Worm (Caenorhabditis elegans): ENCODE results near the gene C05E4.7.

C05E4.7 gene

ce11 chrV:778339-778738 lies 36.4 kb downstream of the C05E4.7 start, which contains the start of gene srbc-59:
Gene srbc-59 (plus strand): TSS chrV:778639.
- TF ChIP-seq nhr-11 (tag; optimal IDR thresholded peaks at IDR 0.05): no peak
- TF ChIP-seq egl-27 (tag; optimal IDR thresholded peaks at IDR 0.05): no peak
- TF ChIP-seq ZK546.5 (tag; optimal IDR thresholded peaks at IDR 0.05): no peak
- no peak for TF ChIP-seq ceh-16 (tag; optimal IDR thresholded peaks at IDR 0.05)
- no peak for TF ChIP-seq R02D3.7 (tag; optimal IDR thresholded peaks at IDR 0.05)
- no peak for TF ChIP-seq unc-39 (tag; optimal IDR thresholded peaks at IDR 0.05)
- no peak for TF ChIP-seq ztf-11 (tag; optimal IDR thresholded peaks at IDR 0.05)
- no peak for TF ChIP-seq blmp-1 (tag; optimal IDR thresholded peaks at IDR 0.05; ENCODE audit: insufficient read depth)
- no peak for TF ChIP-seq nhr-25 (tag; optimal IDR thresholded peaks at IDR 0.05)
- no peak for TF ChIP-seq nhr-23 (tag; optimal IDR thresholded peaks at IDR 0.05)
- TF ChIP-seq mab-5 (tag; optimal IDR thresholded peaks at IDR 0.05): no peak
- TF ChIP-seq dmd-4 (tag; optimal IDR thresholded peaks at IDR 0.05): no peak
- no peak for TF ChIP-seq sem-4 (tag; optimal IDR thresholded peaks at IDR 0.05)
- TF ChIP-seq gmeb-1 (tag; optimal IDR thresholded peaks at IDR 0.05): no peak
- TF ChIP-seq Y55F3AM.14 (GFP tag; optimal IDR thresholded peaks at IDR 0.05): no peak
- no peak for TF ChIP-seq elt-3 (tag; optimal IDR thresholded peaks at IDR 0.05)
- no peak for TF ChIP-seq C34F6.9 (tag; optimal IDR thresholded peaks at IDR 0.05)
- TF ChIP-seq snpc-4 (tag; optimal IDR thresholded peaks at IDR 0.05): no peak

ce11 chrV:779999-780398 lies 38.1 kb downstream of the C05E4.7 start, which contains the start of gene srbc-60:
Gene srbc-60 (plus strand): TSS chrV:780299.
- TF ChIP-seq nhr-21 (tag; optimal IDR thresholded peaks at IDR 0.05) (no peak), C34F6.9 (tag; optimal IDR thresholded peaks at IDR 0.05) (no peak), skn-1 (tag; optimal IDR thresholded peaks at IDR 0.05) (no peak), lsy-2 (tag; optimal IDR thresholded peaks at IDR 0.05) (no peak), F13H6.1 (tag; optimal IDR thresholded peaks at IDR 0.05) (no peak), mab-5 (tag; optimal IDR thresholded peaks at IDR 0.05) (no peak), alr-1 (tag; optimal IDR thresholded peaks at IDR 0.05) (no peak), blmp-1 (tag; optimal IDR thresholded peaks at IDR 0.05; ENCODE audit: insufficient read depth) (no peak), aly-2 (tag; optimal IDR thresholded peaks at IDR 0.05) (no peak), unc-62 (GFP tag; optimal IDR thresholded peaks at IDR 0.05) (no peak), sma-3 (GFP tag; optimal IDR thresholded peaks at IDR 0.05) (no peak)

ce11 chrV:782432-782831 lies 40.5 kb downstream of the C05E4.7 start, which contains the start of gene srab-16:
Gene srab-16 (plus strand): TSS chrV:782732.
- no peak for TF ChIP-seq lin-39 (tag; optimal IDR thresholded peaks at IDR 0.05)
- TF ChIP-seq sma-3 (GFP tag; optimal IDR thresholded peaks at IDR 0.05): no peak

Measured in whole organism, L2 larva.